Fruit fly (Drosophila melanogaster) whole organism, wandering third instar larva: ENCODE data around the gene CG13127.

Experiments used
- Abd-B ChIP-seq: fragments of >200 bp; optimal IDR thresholded peaks from 2 replicates; lab custom pipeline; 2017; ENCODE audit warnings: missing biosample characterization, missing genetic modification characterization
- CrebA ChIP-seq: fragments of 200-800 bp; sonication (Bioruptor generic); optimal IDR thresholded peaks from 2 replicates; lab custom pipeline; 2016; ENCODE audit warnings: missing biosample characterization, mild to moderate bottlenecking, missing genetic modification characterization, borderline replicate concordance
- Dif ChIP-seq: fragments of 200-275, 200-300 bp; sonication (Bioruptor generic); optimal IDR thresholded peaks from 2 replicates; lab custom pipeline; 2018; ENCODE audit warnings: missing biosample characterization, missing genetic modification characterization; ENCODE audit not compliant: partially characterized antibody
- GATAd ChIP-seq: sonication (Bioruptor generic); optimal IDR thresholded peaks from 2 replicates; lab custom pipeline; 2016; ENCODE audit warnings: missing biosample characterization, missing genetic modification characterization
- HLH106 ChIP-seq: fragments of 200-800 bp; optimal IDR thresholded peaks from 3 replicates; lab custom pipeline; 2019; ENCODE audit warnings: missing biosample characterization, mild to moderate bottlenecking, missing genetic modification characterization, moderate library complexity
- Vsx2 ChIP-seq: fragments of 200-300, 225-300 bp; sonication (Bioruptor generic); optimal IDR thresholded peaks from 2 replicates; lab custom pipeline; 2018; ENCODE audit warnings: missing biosample characterization, missing genetic modification characterization; ENCODE audit not compliant: partially characterized antibody
- dsf ChIP-seq: sonication (Bioruptor generic); optimal IDR thresholded peaks from 2 replicates; lab custom pipeline; 2016; ENCODE audit warnings: missing biosample characterization, missing genetic modification characterization, borderline replicate concordance
- h ChIP-seq: fragments of 200-800 bp; sonication (Bioruptor generic); optimal IDR thresholded peaks from 3 replicates; lab custom pipeline; 2016; ENCODE audit warnings: missing biosample characterization, mild to moderate bottlenecking, missing genetic modification characterization
- jim ChIP-seq: fragments of 175-275, 200-325 bp; sonication (Bioruptor generic); optimal IDR thresholded peaks from 2 replicates; lab custom pipeline; 2016; ENCODE audit warnings: missing biosample characterization, mild to moderate bottlenecking, missing genetic modification characterization
- lola ChIP-seq: fragments of >200 bp; optimal IDR thresholded peaks from 2 replicates; lab custom pipeline; 2017; ENCODE audit warnings: missing biosample characterization, missing genetic modification characterization
- psq ChIP-seq: fragments of 200-800 bp; sonication (Bioruptor generic); optimal IDR thresholded peaks from 3 replicates; lab custom pipeline; 2017; ENCODE audit warnings: missing biosample characterization, mild to moderate bottlenecking, missing genetic modification characterization, moderate library complexity
- sv ChIP-seq: fragments of 200-800 bp; sonication (Bioruptor generic); optimal IDR thresholded peaks from 3 replicates; lab custom pipeline; 2016; ENCODE audit warnings: missing biosample characterization, missing genetic modification characterization
- usp ChIP-seq: fragments of >200 bp; optimal IDR thresholded peaks from 2 replicates; lab custom pipeline; 2017; ENCODE audit warnings: missing biosample characterization, missing genetic modification characterization

- TF ChIP-seq Dif (GFP tag; lab: Kevin White, UChicago) = no peak
- no peak for TF ChIP-seq lola (GFP tag; lab: Kevin White, UChicago)
- TF ChIP-seq HLH106 (tag; lab: Kevin White, UChicago) = no peak
- TF ChIP-seq dsf (GFP tag; lab: Kevin White, UChicago) = no peak
- TF ChIP-seq GATAd (GFP tag; lab: Kevin White, UChicago) = no peak
- TF ChIP-seq jim (GFP tag; lab: Kevin White, UChicago) = no peak
- no peak for TF ChIP-seq CrebA (GFP tag; lab: Kevin White, UChicago)
- TF ChIP-seq psq (GFP tag; lab: Kevin White, UChicago) = no peak
- no peak for TF ChIP-seq usp (GFP tag; lab: Kevin White, UChicago)
- TF ChIP-seq h (GFP tag; lab: Kevin White, UChicago) = no peak
- TF ChIP-seq Vsx2 (GFP tag; lab: Kevin White, UChicago) = no peak
- no peak for TF ChIP-seq Abd-B (GFP tag; lab: Kevin White, UChicago)
- no peak for TF ChIP-seq sv (GFP tag; lab: Kevin White, UChicago)
Measured at dm6 chr2L:10002408-10003358, 23.8 kb upstream of the CG13127 start, which contains the start of the genes CG31875 and SoYb.
